Worm (Caenorhabditis elegans) whole organism, young adult: Measurements from ENCODE around the gene ZK666.2.

Source experiments
- C17E4.6 ChIP-seq: fragments of 200-800 bp; sonication (Bioruptor generic); IDR thresholded peaks from 2 replicates; pipeline ENCODE4 v1.3.6; 2022; ENCODE audit warnings: missing genetic modification reagents, missing genetic modification characterization, missing compliant biosample characterization
- F39B2.1 ChIP-seq: fragments of 200-800 bp; sonication (Bioruptor generic); IDR thresholded peaks from 2 replicates; pipeline ENCODE4 v1.3.6; 2022; ENCODE audit warnings: missing genetic modification reagents, missing genetic modification characterization, missing compliant biosample characterization
- F49E8.2 ChIP-seq: sonication (generic microtip); optimal IDR thresholded peaks from 3 replicates; lab custom pipeline; 2017; ENCODE audit warnings: missing genetic modification characterization, mild to moderate bottlenecking, missing compliant biosample characterization, antibody characterized with exemption, moderate library complexity; ENCODE audit not compliant: insufficient read depth
- F55B11.4 ChIP-seq: sonication (generic microtip); optimal IDR thresholded peaks from 2 replicates; lab custom pipeline; 2016; ENCODE audit warnings: missing compliant biosample characterization, missing genetic modification characterization, borderline replicate concordance; ENCODE audit not compliant: insufficient read depth
- F57C9.4 ChIP-seq: sonication (generic microtip); optimal IDR thresholded peaks from 2 replicates; lab custom pipeline; 2017; ENCODE audit warnings: mild to moderate bottlenecking, missing genetic modification characterization, missing compliant biosample characterization
- K12H6.12 ChIP-seq: fragments of 200-800 bp; sonication (Bioruptor generic); optimal IDR thresholded peaks from 2 replicates; lab custom pipeline; 2018; ENCODE audit warnings: mild to moderate bottlenecking, missing genetic modification characterization, missing compliant biosample characterization
- Y53G8AR.9 ChIP-seq: fragments of 200-800 bp; sonication (Bioruptor generic); conservative IDR thresholded peaks from 2 replicates; pipeline ENCODE4 v1.3.6; 2022; ENCODE audit warnings: missing genetic modification reagents, missing genetic modification characterization, missing compliant biosample characterization
- Y95B8A.8 ChIP-seq: fragments of 200-800 bp; sonication (Bioruptor generic); IDR thresholded peaks from 2 replicates; pipeline ENCODE4 v1.3.6; 2022; ENCODE audit warnings: missing genetic modification reagents, missing genetic modification characterization, missing compliant biosample characterization
- ZK185.1 ChIP-seq: sonication (generic microtip); optimal IDR thresholded peaks from 2 replicates; lab custom pipeline; 2016; ENCODE audit warnings: mild to moderate bottlenecking, missing genetic modification characterization, missing compliant biosample characterization; ENCODE audit not compliant: poor library complexity, severe bottlenecking
- akir-1 ChIP-seq: fragments of 200-800 bp; sonication (Bioruptor generic); optimal IDR thresholded peaks from 2 replicates; lab custom pipeline; 2018; ENCODE audit warnings: mild to moderate bottlenecking, missing genetic modification characterization, moderate library complexity, missing compliant biosample characterization
- attf-5 ChIP-seq: fragments of 200-800 bp; sonication (Bioruptor generic); optimal IDR thresholded peaks from 2 replicates; lab custom pipeline; 2018; ENCODE audit warnings: mild to moderate bottlenecking, missing genetic modification characterization, missing compliant biosample characterization
- bed-2 ChIP-seq: fragments of 200-800 bp; sonication (Bioruptor generic); IDR thresholded peaks from 2 replicates; pipeline ENCODE4 v1.3.6; 2022; ENCODE audit warnings: missing genetic modification reagents, missing genetic modification characterization, missing compliant biosample characterization
- ceh-27 ChIP-seq: fragments of 200-800 bp; sonication (Bioruptor generic); optimal IDR thresholded peaks from 2 replicates; lab custom pipeline; 2018; ENCODE audit warnings: mild to moderate bottlenecking, missing genetic modification characterization, moderate library complexity, missing compliant biosample characterization
- ceh-58 ChIP-seq: fragments of 200-800 bp; sonication (Bioruptor generic); IDR thresholded peaks from 2 replicates; pipeline ENCODE4 v1.3.6; 2022; ENCODE audit warnings: missing genetic modification characterization, missing compliant biosample characterization
- chd-7 ChIP-seq: sonication (generic microtip); optimal IDR thresholded peaks from 2 replicates; lab custom pipeline; 2016; ENCODE audit warnings: mild to moderate bottlenecking, missing genetic modification characterization, moderate library complexity, missing compliant biosample characterization
- efl-1 ChIP-seq: fragments of 150-350 bp; optimal IDR thresholded peaks from 2 replicates; lab custom pipeline; 2014; ENCODE audit warnings: missing biosample characterization, missing genetic modification reagents, missing genetic modification characterization
- egl-18 ChIP-seq: fragments of 200-800 bp; sonication (Bioruptor generic); IDR thresholded peaks from 2 replicates; pipeline ENCODE4 v1.3.6; 2022; ENCODE audit warnings: missing genetic modification reagents, missing genetic modification characterization, missing compliant biosample characterization
- fkh-3 ChIP-seq: sonication (generic microtip); optimal IDR thresholded peaks from 2 replicates; lab custom pipeline; 2016; ENCODE audit warnings: mild to moderate bottlenecking, missing genetic modification characterization, missing compliant biosample characterization
- hmg-1.2 ChIP-seq: fragments of 200-800 bp; sonication (Bioruptor generic); IDR thresholded peaks from 2 replicates; pipeline ENCODE4 v1.3.6; 2022; ENCODE audit warnings: missing genetic modification reagents, missing genetic modification characterization, missing compliant biosample characterization
- let-526 ChIP-seq: fragments of 200-800 bp; sonication (Bioruptor generic); IDR thresholded peaks from 2 replicates; pipeline ENCODE4 v1.3.6; 2022; ENCODE audit warnings: missing genetic modification reagents, missing genetic modification characterization, missing compliant biosample characterization
- let-607 ChIP-seq, 2 experiments: fragments of 200-800 bp in 1 of 2; sonication (Bioruptor generic) in 1 of 2; sonication (generic microtip) in 1 of 2; optimal IDR thresholded peaks; 2 replicates each; lab custom pipeline; 2016 to 2018; ENCODE audit warnings: mild to moderate bottlenecking in 2 of 2, missing compliant biosample characterization in 2 of 2, missing genetic modification characterization in 2 of 2, moderate library complexity in 2 of 2, missing genotype in 1 of 2
- lin-35 ChIP-seq, 3 experiments: fragments of 150-350 bp in 2 of 3; sonication (generic microtip) in 1 of 3; optimal IDR thresholded peaks; 2 replicates each; lab custom pipeline; 2014 to 2018; ENCODE audit warnings: missing biosample characterization in 3 of 3, missing genetic modification characterization in 3 of 3, missing genetic modification reagents in 3 of 3
- lin-54 ChIP-seq: fragments of 200-800 bp; sonication (Bioruptor generic); optimal IDR thresholded peaks from 2 replicates; lab custom pipeline; 2018; ENCODE audit warnings: mild to moderate bottlenecking, missing genetic modification characterization, missing compliant biosample characterization
- lir-1 ChIP-seq: fragments of 200-800 bp; sonication (Bioruptor generic); conservative IDR thresholded peaks from 2 replicates; pipeline ENCODE4 v1.3.6; 2022; ENCODE audit warnings: missing genetic modification reagents, missing genetic modification characterization, missing compliant biosample characterization
- lsy-27 ChIP-seq: sonication (generic microtip); optimal IDR thresholded peaks from 2 replicates; lab custom pipeline; 2017; ENCODE audit warnings: missing genetic modification characterization, mild to moderate bottlenecking, missing compliant biosample characterization, antibody characterized with exemption, missing genotype, borderline replicate concordance; ENCODE audit not compliant: insufficient read depth
- madf-10 ChIP-seq: sonication (generic microtip); optimal IDR thresholded peaks from 2 replicates; lab custom pipeline; 2016; ENCODE audit warnings: mild to moderate bottlenecking, missing genetic modification characterization, missing compliant biosample characterization
- madf-6 ChIP-seq: fragments of 200-800 bp; sonication (Bioruptor generic); IDR thresholded peaks from 2 replicates; pipeline ENCODE4 v1.3.6; 2022; ENCODE audit warnings: missing genetic modification reagents, missing genetic modification characterization, missing compliant biosample characterization
- nfya-1 ChIP-seq: sonication (generic microtip); optimal IDR thresholded peaks from 2 replicates; lab custom pipeline; 2017; ENCODE audit warnings: antibody characterized with exemption, missing compliant biosample characterization, missing genetic modification characterization, borderline replicate concordance; ENCODE audit not compliant: insufficient read depth
- nfyb-1 ChIP-seq: fragments of 200-800 bp; sonication (Bioruptor generic); IDR thresholded peaks from 2 replicates; pipeline ENCODE4 v1.3.6; 2022; ENCODE audit warnings: missing genetic modification reagents, missing genetic modification characterization, missing compliant biosample characterization
- nhr-179 ChIP-seq: sonication (generic microtip); optimal IDR thresholded peaks from 2 replicates; lab custom pipeline; 2016; ENCODE audit warnings: mild to moderate bottlenecking, missing genetic modification characterization, missing compliant biosample characterization
- nhr-80 ChIP-seq: sonication (generic microtip); optimal IDR thresholded peaks from 2 replicates; lab custom pipeline; 2016; ENCODE audit warnings: missing genetic modification characterization, missing compliant biosample characterization
- rec-8 ChIP-seq, 2 experiments: sonication (generic microtip); optimal IDR thresholded peaks; 2 replicates each; lab custom pipeline; 2016; ENCODE audit warnings: mild to moderate bottlenecking in 2 of 2, missing genetic modification characterization in 2 of 2, missing genetic modification reagents in 2 of 2, missing genotype in 2 of 2, missing biosample characterization in 1 of 2, missing compliant biosample characterization in 1 of 2, moderate library complexity in 1 of 2
- repo-1 ChIP-seq: sonication (generic microtip); optimal IDR thresholded peaks from 2 replicates; lab custom pipeline; 2017; ENCODE audit warnings: mild to moderate bottlenecking, missing genetic modification characterization, missing compliant biosample characterization
- sdz-38 ChIP-seq: sonication (generic microtip); optimal IDR thresholded peaks from 2 replicates; lab custom pipeline; 2016; ENCODE audit warnings: missing genotype, missing genetic modification characterization, missing compliant biosample characterization
- snpc-3.4 ChIP-seq: sonication (generic microtip); optimal IDR thresholded peaks from 2 replicates; lab custom pipeline; 2017; ENCODE audit warnings: missing genetic modification characterization, mild to moderate bottlenecking, missing compliant biosample characterization, antibody characterized with exemption, moderate library complexity, missing genotype, missing genetic modification reagents
- somi-1 ChIP-seq: fragments of 200-800 bp; sonication (Bioruptor generic); optimal IDR thresholded peaks from 2 replicates; lab custom pipeline; 2018; ENCODE audit warnings: mild to moderate bottlenecking, missing genetic modification characterization, missing compliant biosample characterization
- sptf-2 ChIP-seq: fragments of 200-800 bp; sonication (Bioruptor generic); optimal IDR thresholded peaks from 2 replicates; lab custom pipeline; 2018; ENCODE audit warnings: mild to moderate bottlenecking, missing genetic modification characterization, missing compliant biosample characterization
- tbp1 ChIP-seq: fragments of 200-800 bp; sonication (Bioruptor generic); optimal IDR thresholded peaks from 2 replicates; lab custom pipeline; 2018; ENCODE audit warnings: mild to moderate bottlenecking, missing genetic modification characterization, missing compliant biosample characterization
- tlf-1 ChIP-seq: fragments of 200-800 bp; sonication (Bioruptor generic); optimal IDR thresholded peaks from 2 replicates; lab custom pipeline; 2018; ENCODE audit warnings: mild to moderate bottlenecking, missing genetic modification characterization, missing compliant biosample characterization
- unc-130 ChIP-seq: sonication (generic microtip); optimal IDR thresholded peaks from 2 replicates; lab custom pipeline; 2016; ENCODE audit warnings: missing genetic modification reagents, missing genetic modification characterization, missing compliant biosample characterization
- xnd-1 ChIP-seq: sonication (generic microtip); optimal IDR thresholded peaks from 2 replicates; lab custom pipeline; 2016; ENCODE audit warnings: missing genotype, missing genetic modification reagents, missing genetic modification characterization, missing compliant biosample characterization
- zfh-2 ChIP-seq: fragments of 200-800 bp; sonication (Bioruptor generic); conservative IDR thresholded peaks from 2 replicates; pipeline ENCODE4 v1.3.6; 2022; ENCODE audit warnings: missing genetic modification reagents, missing genetic modification characterization, missing compliant biosample characterization
- ztf-25 ChIP-seq: fragments of 200-800 bp; sonication (Bioruptor generic); IDR thresholded peaks from 2 replicates; pipeline ENCODE4 v1.3.6; 2022; ENCODE audit warnings: missing genetic modification reagents, missing genetic modification characterization, missing compliant biosample characterization
- ztf-26 ChIP-seq: sonication (generic microtip); optimal IDR thresholded peaks from 2 replicates; lab custom pipeline; 2017; ENCODE audit warnings: missing genetic modification characterization, missing compliant biosample characterization

ZK666.2 gene

DNA sequence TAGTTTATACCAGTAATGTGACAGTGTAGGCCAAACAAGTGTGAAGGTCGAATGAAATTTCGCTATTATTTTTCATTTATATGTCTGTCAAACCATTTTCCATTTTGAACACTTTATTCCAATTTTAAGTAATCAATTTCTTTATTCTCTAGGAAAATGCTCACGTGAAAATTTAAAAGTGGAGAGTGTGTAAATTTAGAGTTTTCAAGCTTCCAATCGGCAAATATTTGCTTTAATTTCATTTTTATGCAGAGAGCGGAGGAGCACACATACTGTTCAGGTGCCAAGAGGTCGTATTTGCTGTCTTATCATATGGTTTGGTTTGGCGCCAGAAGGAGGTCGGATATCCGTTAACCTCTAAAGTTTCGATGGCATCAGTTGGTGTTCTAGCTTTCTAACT is 24.9 kb downstream of the ZK666.2 start:
- TF ChIP-seq Y53G8AR.9 (0 out of 2 replicates have a peak, but pooled peaks have one; percentile 9), sdz-38 (no peak)

DNA sequence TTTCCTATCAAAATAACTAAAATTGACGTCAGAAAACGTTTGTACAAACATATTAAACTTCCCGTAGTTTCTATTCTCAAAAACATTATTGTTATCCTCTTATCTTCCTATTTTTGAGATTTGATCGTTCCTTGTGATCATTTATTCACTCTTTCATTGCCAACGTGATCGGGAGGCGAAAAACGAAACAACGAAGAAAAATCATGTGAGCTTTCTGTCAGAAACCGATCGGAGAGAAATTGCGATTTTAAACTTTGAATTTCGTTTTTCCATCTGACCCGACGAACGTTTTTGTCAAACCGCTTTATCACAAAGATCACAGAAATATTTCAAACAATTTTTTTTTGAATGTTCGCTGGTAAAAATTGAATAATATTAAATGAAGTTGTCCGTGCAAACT is 25.4 kb downstream of the ZK666.2 start:
- TF ChIP-seq ztf-25 (GFP tag; lab: Robert Waterston, UW) (no peak), madf-10 (tag; lab: Kevin White, UChicago) (peak; percentile 12), C17E4.6 (GFP tag; lab: Robert Waterston, UW) (no peak), Y95B8A.8 (GFP tag; lab: Robert Waterston, UW) (no peak), ztf-26 (tag; lab: Kevin White, UChicago) (no peak), tlf-1 (GFP tag; lab: Kevin White, UChicago) (peak; percentile 11), bed-2 (GFP tag; lab: Robert Waterston, UW) (no peak), attf-5 (GFP tag; lab: Kevin White, UChicago) (no peak), F57C9.4 (tag; lab: Kevin White, UChicago) (no peak), somi-1 (GFP tag; lab: Kevin White, UChicago) (peak; percentile 53), ceh-58 (GFP tag; lab: Robert Waterston, UW) (no peak), lin-35 (GFP tag; optimal IDR thresholded peaks at IDR 0.05; lab: Kevin White, UChicago) (no peak), let-607 (tag; optimal IDR thresholded peaks at IDR 0.05; lab: Kevin White, UChicago) (no peak), egl-18 (GFP tag; lab: Robert Waterston, UW) (no peak), K12H6.12 (tag; lab: Kevin White, UChicago) (no peak), akir-1 (GFP tag; lab: Kevin White, UChicago) (no peak), nfya-1 (tag; lab: Kevin White, UChicago) (no peak), let-526 (GFP tag; lab: Robert Waterston, UW) (0 out of 2 replicates have a peak, but pooled peaks have one; percentile 61), ZK185.1 (tag; lab: Kevin White, UChicago) (no peak), madf-6 (GFP tag; lab: Robert Waterston, UW) (no peak), lin-54 (GFP tag; lab: Kevin White, UChicago) (no peak), snpc-3.4 (no peak), nhr-80 (tag; lab: Kevin White, UChicago) (no peak), F49E8.2 (tag; lab: Kevin White, UChicago) (no peak), xnd-1 (tag; lab: Kevin White, UChicago) (no peak), lir-1 (GFP tag; lab: Robert Waterston, UW) (no peak), lsy-27 (no peak), fkh-3 (tag; lab: Kevin White, UChicago) (no peak), hmg-1.2 (GFP tag; lab: Robert Waterston, UW) (peak; percentile 15; the same call in 1 of the 2 replicates), zfh-2 (GFP tag; lab: Robert Waterston, UW) (no peak), unc-130 (GFP tag; lab: Kevin White, UChicago) (no peak), rec-8 (tag; optimal IDR thresholded peaks at IDR 0.05; lab: Kevin White, UChicago) (no peak)

DNA sequence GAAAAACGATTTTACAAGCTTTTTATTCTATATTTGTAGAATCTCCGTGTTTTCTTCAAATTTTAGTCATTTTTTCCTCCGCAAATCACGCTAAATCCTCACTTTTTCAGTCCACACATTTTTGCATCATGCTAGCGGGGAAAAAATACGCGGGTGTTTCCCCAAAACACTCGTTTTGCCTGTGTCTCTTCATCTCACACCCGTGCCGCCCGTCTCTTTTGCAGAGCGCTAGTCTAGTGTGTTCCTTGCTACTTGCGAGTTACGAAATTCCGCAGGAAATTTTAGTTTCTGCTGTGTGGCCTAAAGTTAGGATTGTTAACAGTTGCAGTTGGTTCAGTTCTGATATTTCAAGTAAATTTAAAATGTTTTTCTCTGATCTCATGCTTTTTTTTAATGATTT is 26.0 kb downstream of the ZK666.2 start:
- TF ChIP-seq hmg-1.2 (GFP tag; lab: Robert Waterston, UW) (peak; percentile 20; the same call in 1 of the 2 replicates), F39B2.1 (GFP tag; lab: Robert Waterston, UW) (no peak), nfyb-1 (peak; percentile 35; the same call in 1 of the 2 replicates), sdz-38 (no peak), sptf-2 (no peak), nhr-179 (no peak), attf-5 (GFP tag; lab: Kevin White, UChicago) (peak; percentile 50), ceh-27 (GFP tag; lab: Kevin White, UChicago) (no peak), repo-1 (peak; percentile 50), tbp1 (GFP tag; lab: Kevin White, UChicago) (no peak), F55B11.4 (no peak), snpc-3.4 (no peak), efl-1 (GFP tag; lab: Kevin White, UChicago) (no peak), chd-7 (peak; percentile 10)
